Worm (Caenorhabditis elegans): ENCODE measurements around the gene F44F4.15.
"Not testable (repeated sequence)": the region's sequence is repeated elsewhere in the genome, so short reads cannot be mapped to it uniquely, and the experiment has no call there.

The F44F4.15 gene

DNA sequence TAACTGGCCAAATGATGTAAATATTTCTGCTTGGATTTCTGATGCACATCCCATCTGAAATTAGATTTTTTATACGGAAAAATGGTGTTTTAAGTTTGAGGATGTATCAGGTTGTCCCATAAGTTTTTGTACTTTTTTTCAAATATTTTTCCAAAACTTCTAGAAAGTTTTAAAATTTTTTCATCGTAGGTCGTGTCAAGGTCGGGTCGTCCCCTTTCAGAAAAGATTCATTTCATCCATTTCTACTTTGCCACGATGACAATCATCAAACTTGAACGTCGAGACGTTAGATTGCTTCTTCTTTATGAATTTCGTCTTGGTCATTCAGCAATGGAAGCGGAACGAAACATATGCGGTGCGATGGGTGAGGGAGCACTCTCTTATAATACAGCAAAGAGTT is 10.1 kb upstream of the F44F4.15 start, which contains the start of gene sra-12:
sra-12 (minus strand) TSS at position 101 of the 400 bp plus-strand sequence.
- TF ChIP-seq rec-8 (tag; optimal IDR thresholded peaks at IDR 0.05); Y95B8A.8 (GFP tag; IDR thresholded peaks at IDR 0.05); fkh-3 (tag; optimal IDR thresholded peaks at IDR 0.05): not testable (repeated sequence)

DNA sequence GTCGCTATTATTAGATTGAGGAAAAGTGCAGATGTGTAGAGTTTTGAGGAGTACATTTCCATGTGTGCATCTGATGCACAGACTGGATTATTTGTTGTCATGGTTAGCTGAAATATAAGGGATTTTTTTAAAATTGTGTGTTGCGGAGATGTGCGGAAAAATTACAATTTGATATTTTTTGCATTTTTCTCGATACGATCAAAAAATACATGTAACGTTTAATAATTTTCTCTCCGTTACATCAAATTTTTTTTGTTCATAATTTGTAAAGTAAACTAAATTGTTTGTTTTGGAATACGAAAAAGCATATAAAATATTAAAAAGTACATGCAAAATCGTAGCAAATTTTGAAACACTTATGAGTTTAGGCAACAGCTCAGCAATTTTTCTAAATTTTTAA is 4.2 kb upstream of the F44F4.15 start, which contains the start of gene sra-11:
sra-11 (minus strand) TSS at position 101 of the 400 bp plus-strand sequence.
- no peak for TF ChIP-seq hrde-1 (tag; optimal IDR thresholded peaks at IDR 0.05; ENCODE audit: borderline replicate concordance)
- no peak for TF ChIP-seq D2030.7 (GFP tag; IDR thresholded peaks at IDR 0.05)
- TF ChIP-seq ama-1 (optimal IDR thresholded peaks at IDR 0.05), result no peak
- no peak for TF ChIP-seq ama-1 (GFP tag; optimal IDR thresholded peaks at IDR 0.05)
- no peak for TF ChIP-seq F39B2.1 (GFP tag; IDR thresholded peaks at IDR 0.05)
- TF ChIP-seq attf-6 (GFP tag; IDR thresholded peaks at IDR 0.05), result no peak
- TF ChIP-seq B0336.3 (GFP tag; IDR thresholded peaks at IDR 0.05), result no peak
- no peak for TF ChIP-seq ztf-18 (tag; optimal IDR thresholded peaks at IDR 0.05)
- no peak for TF ChIP-seq snpc-4 (GFP tag; optimal IDR thresholded peaks at IDR 0.05)
- TF ChIP-seq snpc-4 (tag; optimal IDR thresholded peaks at IDR 0.05), result no peak
- no peak for TF ChIP-seq tlf-1 (GFP tag; optimal IDR thresholded peaks at IDR 0.05)
- TF ChIP-seq repo-1 (tag; optimal IDR thresholded peaks at IDR 0.05), result no peak
- TF ChIP-seq ztf-28 (GFP tag; IDR thresholded peaks at IDR 0.05), result no peak

DNA sequence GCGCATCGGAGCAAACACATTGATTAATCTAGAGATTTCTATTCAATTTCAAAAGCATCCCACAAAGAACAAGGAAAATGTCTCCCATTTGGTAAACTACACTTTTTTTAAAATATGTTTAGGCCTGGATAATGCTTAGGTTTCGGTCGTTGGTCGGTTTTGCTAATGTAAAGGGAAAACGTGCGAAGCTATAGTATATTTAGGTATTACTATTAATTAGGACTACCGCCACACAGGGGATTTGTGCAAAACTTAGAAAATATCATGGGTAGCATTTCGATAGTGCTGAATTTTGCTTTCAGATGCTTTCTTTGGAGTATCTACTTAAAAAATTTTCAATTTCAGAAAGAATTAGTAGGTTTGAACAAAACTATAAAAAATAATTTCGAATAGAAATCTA is 1.5 kb upstream of the F44F4.15 start:
- no peak for TF ChIP-seq cebp-2 (GFP tag; IDR thresholded peaks at IDR 0.05)

DNA sequence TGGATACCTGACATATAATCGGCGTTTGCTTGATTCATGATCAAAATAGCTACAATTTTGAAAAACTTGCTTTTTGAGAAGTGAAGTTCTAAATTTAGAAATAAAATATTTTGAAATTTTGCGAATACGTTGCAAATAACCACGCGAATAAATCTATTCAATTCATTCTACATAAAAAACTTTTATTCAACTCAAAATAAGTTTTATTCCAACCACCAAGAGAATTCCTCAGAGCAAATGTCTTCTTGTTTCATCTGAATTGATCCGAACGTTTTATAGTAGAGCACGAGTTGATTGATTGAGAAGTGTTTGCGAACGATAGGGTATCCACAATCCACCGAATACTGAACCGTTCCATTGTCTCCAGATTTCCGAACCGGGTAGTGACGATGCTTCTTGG is 1.3 kb downstream of the F44F4.15 start, which contains the start of gene F44F4.9:
F44F4.9 (minus strand) TSS at position 101 of the 400 bp plus-strand sequence.
- TF ChIP-seq Y53G8AR.9 (GFP tag; conservative IDR thresholded peaks at IDR 0.05) (no peak), dox-1 (GFP tag; IDR thresholded peaks at IDR 0.05) (no peak), egl-44 (GFP tag; IDR thresholded peaks at IDR 0.05) (no peak), Y95B8A.8 (GFP tag; IDR thresholded peaks at IDR 0.05) (no peak), let-607 (tag; optimal IDR thresholded peaks at IDR 0.05) (no peak), F37B4.10 (GFP tag; IDR thresholded peaks at IDR 0.05) (no peak), ceh-100 (GFP tag; IDR thresholded peaks at IDR 0.05) (no peak), madf-6 (GFP tag; IDR thresholded peaks at IDR 0.05) (no peak), F23B12.7 (tag; optimal IDR thresholded peaks at IDR 0.05; ENCODE audit: insufficient read depth) (no peak), lin-40 (tag; optimal IDR thresholded peaks at IDR 0.05) (no peak), madf-8 (GFP tag; conservative IDR thresholded peaks at IDR 0.05) (no peak)

DNA sequence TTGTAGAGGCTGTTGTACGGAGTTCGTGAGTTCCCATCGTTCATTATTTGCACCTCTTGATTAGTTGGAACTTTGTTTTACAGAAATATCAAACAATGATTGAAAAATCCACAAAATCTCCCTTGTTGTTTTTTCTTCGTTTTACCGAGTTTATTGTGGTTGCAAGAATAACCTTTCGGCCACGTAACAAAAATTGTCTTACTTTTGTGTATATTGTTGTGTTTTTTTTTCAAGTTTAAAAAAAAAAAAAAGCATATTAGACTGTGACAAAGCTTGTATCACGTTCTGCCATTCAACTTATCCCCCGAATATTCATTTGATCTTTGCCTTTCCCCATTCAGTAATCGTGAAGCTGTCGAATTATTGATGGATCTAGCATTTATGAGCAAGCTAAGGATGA is 2.7 kb downstream of the F44F4.15 start, which contains the start of gene F44F4.10:
F44F4.10 (minus strand) TSS at position 101 of the 400 bp plus-strand sequence.
- no peak for TF ChIP-seq ztf-25 (GFP tag; IDR thresholded peaks at IDR 0.05)

DNA sequence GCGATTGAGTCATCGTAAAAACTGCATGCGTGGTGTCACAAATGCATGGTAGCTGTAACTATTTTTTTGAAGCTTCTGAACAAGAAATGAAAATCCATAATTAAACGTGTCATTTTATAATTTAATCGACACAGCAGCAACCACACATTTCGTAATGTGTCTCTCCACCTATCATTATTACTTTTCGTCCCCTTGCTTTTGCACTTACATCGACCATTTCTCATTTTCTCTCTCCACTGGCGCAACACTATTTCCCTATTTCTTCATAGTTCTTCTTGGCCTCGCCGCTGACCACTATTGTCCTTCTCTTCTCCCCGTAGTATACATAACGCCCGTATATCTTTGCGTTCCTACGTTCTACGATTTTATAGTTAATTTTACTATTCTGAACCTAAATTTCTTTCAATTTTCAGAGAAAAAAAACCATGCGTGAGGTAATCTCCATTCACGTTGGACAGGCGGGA is 3.9 kb downstream of the F44F4.15 start, which contains the start of gene tba-4:
tba-4 (plus strand) TSS at position 414 of the 464 bp plus-strand sequence.
- no peak for TF ChIP-seq nfya-1 (tag; optimal IDR thresholded peaks at IDR 0.05; ENCODE audit: borderline replicate concordance, insufficient read depth)
- no peak for TF ChIP-seq T07F8.4 (tag; optimal IDR thresholded peaks at IDR 0.05)
- TF ChIP-seq Y53F4B.3 (GFP tag; IDR thresholded peaks at IDR 0.05), result no peak
- no peak for TF ChIP-seq F22D6.2 (tag; optimal IDR thresholded peaks at IDR 0.05)
- no peak for TF ChIP-seq ztf-28 (GFP tag; IDR thresholded peaks at IDR 0.05)
- no peak for TF ChIP-seq attf-6 (GFP tag; IDR thresholded peaks at IDR 0.05)
- no peak for TF ChIP-seq mcd-1 (GFP tag; IDR thresholded peaks at IDR 0.05)
- no peak for TF ChIP-seq Y56A3A.18 (GFP tag; IDR thresholded peaks at IDR 0.05)
- no peak for TF ChIP-seq F57A8.1 (GFP tag; optimal IDR thresholded peaks at IDR 0.05)
- peak in 1 of 2 experiments; percentile 63 for TF ChIP-seq let-607 (tag; optimal IDR thresholded peaks at IDR 0.05)
- peak; percentile 83 for TF ChIP-seq nhr-80 (tag; optimal IDR thresholded peaks at IDR 0.05)
- no peak for TF ChIP-seq snpc-1.1 (tag; optimal IDR thresholded peaks at IDR 0.05; ENCODE audit: insufficient read depth)
- TF ChIP-seq B0261.1 (tag; optimal IDR thresholded peaks at IDR 0.05), result no peak
- no peak for TF ChIP-seq F33H1.4 (GFP tag; IDR thresholded peaks at IDR 0.05)
- no peak for TF ChIP-seq lsy-27 (tag; optimal IDR thresholded peaks at IDR 0.05; ENCODE audit: borderline replicate concordance, insufficient read depth)
